Fruit fly (Drosophila melanogaster) whole organism: Measurements from ENCODE around the gene CG6931.

Experiments
- CG8478 ChIP-seq: fragments of >200 bp; optimal IDR thresholded peaks from 2 replicates; lab custom pipeline; 2018; ENCODE audit warnings: inconsistent platforms
- pan ChIP-seq: fragments of >200 bp; optimal IDR thresholded peaks from 2 replicates; lab custom pipeline; 2017
- psq ChIP-seq: fragments of >200 bp; optimal IDR thresholded peaks from 2 replicates; lab custom pipeline; 2017

dm6 chr3L:12014272-12014671 lies 23.7 kb downstream of the CG6931 start:
- TF ChIP-seq psq (lab: Kevin White, UChicago) (no peak), CG8478 (no peak), pan (no peak)
